Worm (Caenorhabditis elegans) whole organism, L1 larva: ENCODE data around the gene C30A5.10.

Experiments used
- C04F5.9 ChIP-seq: sonication (generic microtip); optimal IDR thresholded peaks from 2 replicates; lab custom pipeline; 2016; ENCODE audit warnings: missing genetic modification characterization, missing compliant biosample characterization
- C16A3.4 ChIP-seq: fragments of 150-350 bp; optimal IDR thresholded peaks from 2 replicates; lab custom pipeline; 2014; ENCODE audit warnings: missing biosample characterization, missing genetic modification characterization
- C34B4.2 ChIP-seq: sonication (generic microtip); optimal IDR thresholded peaks from 2 replicates; lab custom pipeline; 2017; ENCODE audit warnings: mild to moderate bottlenecking, missing genetic modification characterization, missing compliant biosample characterization
- F16B12.6 ChIP-seq: fragments of 150-350 bp; optimal IDR thresholded peaks from 2 replicates; lab custom pipeline; 2014; ENCODE audit warnings: missing biosample characterization, missing genetic modification characterization
- alr-1 ChIP-seq: fragments of 200-800 bp; sonication (Bioruptor generic); optimal IDR thresholded peaks from 2 replicates; lab custom pipeline; 2018; ENCODE audit warnings: borderline replicate concordance, mild to moderate bottlenecking, missing genetic modification characterization, missing compliant biosample characterization
- aly-2 ChIP-seq: fragments of 150-350 bp; optimal IDR thresholded peaks from 2 replicates; lab custom pipeline; 2014; ENCODE audit warnings: missing biosample characterization, missing genetic modification characterization
- ceh-8 ChIP-seq: fragments of 200-800 bp; sonication (Bioruptor generic); optimal IDR thresholded peaks from 2 replicates; lab custom pipeline; 2018; ENCODE audit warnings: mild to moderate bottlenecking, missing genetic modification characterization, moderate library complexity, missing compliant biosample characterization
- ceh-82 ChIP-seq, 3 experiments: fragments of 150-350 bp in 1 of 3; sonication (generic microtip) in 2 of 3; optimal IDR thresholded peaks; 2 replicates each; lab custom pipeline; 2014 to 2017; ENCODE audit warnings: missing biosample characterization in 3 of 3, missing genetic modification characterization in 3 of 3
- ceh-88 ChIP-seq: fragments of 200-800 bp; sonication (Bioruptor generic); IDR thresholded peaks from 2 replicates; pipeline ENCODE4 v1.3.6; 2022; ENCODE audit warnings: missing genetic modification characterization, missing compliant biosample characterization
- dsc-1 ChIP-seq: sonication (generic microtip); optimal IDR thresholded peaks from 2 replicates; lab custom pipeline; 2016; ENCODE audit warnings: mild to moderate bottlenecking, missing genetic modification characterization, missing compliant biosample characterization
- efl-1 ChIP-seq, 4 experiments: fragments of 150-350 bp; optimal IDR thresholded peaks in 3 of 4; peaks in 1 of 4; 1 replicate in 1 of 4; 2 replicates in 3 of 4; lab custom pipeline; 2014; ENCODE audit warnings: missing biosample characterization in 2 of 4, missing genetic modification characterization in 2 of 4, missing genetic modification reagents in 2 of 4
- egl-13 ChIP-seq: sonication (generic microtip); optimal IDR thresholded peaks from 2 replicates; lab custom pipeline; 2016; ENCODE audit warnings: missing genotype, missing genetic modification reagents, missing genetic modification characterization, missing compliant biosample characterization
- egl-27 ChIP-seq, 2 experiments: fragments of 150-350 bp in 1 of 2; sonication (generic microtip); optimal IDR thresholded peaks; 3 replicates each; lab custom pipeline; 2017 to 2018; ENCODE audit warnings: missing biosample characterization in 2 of 2, missing genetic modification characterization in 2 of 2, missing genetic modification reagents in 2 of 2
- ets-5 ChIP-seq: fragments of 200-800 bp; sonication (Bioruptor generic); IDR thresholded peaks from 2 replicates; pipeline ENCODE4 v1.3.6; 2022; ENCODE audit warnings: missing genetic modification characterization, missing compliant biosample characterization
- fkh-10 ChIP-seq: sonication (generic microtip); optimal IDR thresholded peaks from 2 replicates; lab custom pipeline; 2017; ENCODE audit warnings: missing biosample characterization, missing genetic modification reagents, missing genetic modification characterization
- fkh-4 ChIP-seq: sonication (generic microtip); optimal IDR thresholded peaks from 2 replicates; lab custom pipeline; 2016; ENCODE audit warnings: missing compliant biosample characterization, missing genetic modification characterization, borderline replicate concordance
- grh-1 ChIP-seq: fragments of 200-800 bp; sonication (Bioruptor generic); IDR thresholded peaks from 2 replicates; pipeline ENCODE4 v1.3.6; 2022; ENCODE audit warnings: missing genetic modification reagents, missing genetic modification characterization, missing compliant biosample characterization
- irx-1 ChIP-seq: sonication (generic microtip); optimal IDR thresholded peaks from 2 replicates; lab custom pipeline; 2016; ENCODE audit warnings: missing genetic modification characterization, missing compliant biosample characterization
- isw-1 ChIP-seq: fragments of 200-800 bp; sonication (Bioruptor generic); IDR thresholded peaks from 2 replicates; pipeline ENCODE4 v1.3.6; 2022; ENCODE audit warnings: missing genetic modification characterization, missing compliant biosample characterization
- jun-1 ChIP-seq: fragments of 150-350 bp; optimal IDR thresholded peaks from 2 replicates; lab custom pipeline; 2014; ENCODE audit warnings: missing biosample characterization, missing genetic modification reagents, missing genetic modification characterization
- lin-14 ChIP-seq: fragments of 200-800 bp; sonication (Bioruptor generic); optimal IDR thresholded peaks from 2 replicates; lab custom pipeline; 2018; ENCODE audit warnings: mild to moderate bottlenecking, missing genetic modification characterization, moderate library complexity, missing compliant biosample characterization
- lin-35 ChIP-seq, 2 experiments: fragments of 150-350 bp; optimal IDR thresholded peaks; 2 replicates each; lab custom pipeline; 2014; ENCODE audit warnings: missing biosample characterization in 2 of 2, missing genetic modification characterization in 2 of 2, missing genetic modification reagents in 2 of 2
- lin-39 ChIP-seq: fragments of 150-350 bp; optimal IDR thresholded peaks from 2 replicates; lab custom pipeline; 2014; ENCODE audit warnings: missing biosample characterization, missing genetic modification reagents, missing genetic modification characterization
- lsy-2 ChIP-seq, 2 experiments: fragments of 150-350 bp; optimal IDR thresholded peaks; 2 replicates each; lab custom pipeline; 2014; ENCODE audit warnings: missing biosample characterization in 2 of 2, missing genetic modification characterization in 2 of 2
- mab-9 ChIP-seq: fragments of 200-800 bp; sonication (Bioruptor generic); IDR thresholded peaks from 2 replicates; pipeline ENCODE4 v1.3.6; 2022; ENCODE audit warnings: missing genetic modification reagents, missing genetic modification characterization, missing compliant biosample characterization
- mef-2 ChIP-seq: fragments of 150-350 bp; optimal IDR thresholded peaks from 2 replicates; lab custom pipeline; 2014; ENCODE audit warnings: missing biosample characterization, missing genetic modification characterization
- mep-1 ChIP-seq: fragments of 150-350 bp; optimal IDR thresholded peaks from 2 replicates; lab custom pipeline; 2014; ENCODE audit warnings: missing biosample characterization, missing genetic modification characterization
- nhr-11 ChIP-seq: fragments of 150-350 bp; optimal IDR thresholded peaks from 2 replicates; lab custom pipeline; 2014; ENCODE audit warnings: missing biosample characterization, missing genetic modification characterization
- nhr-12 ChIP-seq: sonication (generic microtip); optimal IDR thresholded peaks from 2 replicates; lab custom pipeline; 2017; ENCODE audit warnings: missing biosample characterization, missing genetic modification characterization
- nhr-19 ChIP-seq: fragments of 200-800 bp; sonication (Bioruptor generic); conservative IDR thresholded peaks from 2 replicates; pipeline ENCODE4 v1.3.6; 2022; ENCODE audit warnings: missing genetic modification characterization, missing compliant biosample characterization
- nhr-237 ChIP-seq: fragments of 150-350 bp; optimal IDR thresholded peaks from 2 replicates; lab custom pipeline; 2014; ENCODE audit warnings: missing biosample characterization, missing genetic modification characterization
- nhr-71 ChIP-seq: sonication (generic microtip); optimal IDR thresholded peaks from 2 replicates; lab custom pipeline; 2016; ENCODE audit warnings: mild to moderate bottlenecking, missing genetic modification characterization, moderate library complexity, missing compliant biosample characterization
- nhr-76 ChIP-seq: sonication (generic microtip); optimal IDR thresholded peaks from 2 replicates; lab custom pipeline; 2017; ENCODE audit warnings: missing biosample characterization, missing genetic modification characterization
- pag-3 ChIP-seq: sonication (generic microtip); optimal IDR thresholded peaks from 2 replicates; lab custom pipeline; 2017; ENCODE audit warnings: missing genetic modification characterization, mild to moderate bottlenecking, missing compliant biosample characterization, antibody characterized with exemption, borderline replicate concordance; ENCODE audit not compliant: insufficient read depth
- rnt-1 ChIP-seq: sonication (generic microtip); optimal IDR thresholded peaks from 2 replicates; lab custom pipeline; 2016; ENCODE audit warnings: mild to moderate bottlenecking, missing genetic modification characterization, moderate library complexity, missing compliant biosample characterization
- snu-23 ChIP-seq: sonication (generic microtip); optimal IDR thresholded peaks from 2 replicates; lab custom pipeline; 2016; ENCODE audit warnings: missing genetic modification characterization, missing compliant biosample characterization
- sox-4 ChIP-seq: sonication (generic microtip); optimal IDR thresholded peaks from 2 replicates; lab custom pipeline; 2016; ENCODE audit warnings: missing genetic modification characterization, missing compliant biosample characterization
- sptf-1 ChIP-seq: fragments of 150-350 bp; optimal IDR thresholded peaks from 2 replicates; lab custom pipeline; 2014; ENCODE audit warnings: missing biosample characterization, missing genetic modification characterization
- sup-37 ChIP-seq: fragments of 200-800 bp; sonication (Bioruptor generic); optimal IDR thresholded peaks from 2 replicates; lab custom pipeline; 2018; ENCODE audit warnings: mild to moderate bottlenecking, missing genetic modification characterization, missing compliant biosample characterization
- tbx-2 ChIP-seq: sonication (generic microtip); optimal IDR thresholded peaks from 2 replicates; lab custom pipeline; 2016; ENCODE audit warnings: missing genetic modification characterization, missing compliant biosample characterization
- unc-130 ChIP-seq: fragments of 150-350 bp; optimal IDR thresholded peaks from 2 replicates; lab custom pipeline; 2017; ENCODE audit warnings: missing biosample characterization, missing genetic modification characterization, inconsistent platforms
- unc-86 ChIP-seq: sonication (generic microtip); optimal IDR thresholded peaks from 2 replicates; lab custom pipeline; 2016; ENCODE audit warnings: missing genetic modification characterization, missing compliant biosample characterization
- vab-15 ChIP-seq: sonication (generic microtip); optimal IDR thresholded peaks from 2 replicates; lab custom pipeline; 2017; ENCODE audit warnings: missing genotype, mild to moderate bottlenecking, missing genetic modification characterization, missing compliant biosample characterization
- zip-4 ChIP-seq: fragments of 200-800 bp; sonication (Bioruptor generic); optimal IDR thresholded peaks from 2 replicates; lab custom pipeline; 2018; ENCODE audit warnings: mild to moderate bottlenecking, missing genetic modification characterization, moderate library complexity, missing compliant biosample characterization
- ztf-11 ChIP-seq, 2 experiments: sonication (generic microtip); optimal IDR thresholded peaks; 2 replicates each; lab custom pipeline; 2016 to 2017; ENCODE audit warnings: missing genetic modification characterization in 2 of 2, missing biosample characterization in 1 of 2, missing compliant biosample characterization in 1 of 2
- ztf-4 ChIP-seq: fragments of 150-350 bp; optimal IDR thresholded peaks from 2 replicates; lab custom pipeline; 2014; ENCODE audit warnings: missing biosample characterization, missing genetic modification characterization

C30A5.10 gene

ce11 chrIII:8172609-8173133 is 37.0 kb downstream of the C30A5.10 start:
- TF ChIP-seq snu-23 (GFP tag; lab: Kevin White, UChicago) (no peak), dsc-1 (no peak), C04F5.9 (tag; lab: Kevin White, UChicago) (no peak), ztf-4 (tag; lab: Kevin White, UChicago) (no peak), unc-130 (tag; lab: Kevin White, UChicago) (no peak), mep-1 (tag; lab: Kevin White, UChicago) (no peak), lin-39 (tag; lab: Kevin White, UChicago) (no peak), lin-14 (GFP tag; lab: Kevin White, UChicago) (no peak), nhr-71 (tag; lab: Kevin White, UChicago) (peak; percentile 16), irx-1 (tag; lab: Kevin White, UChicago) (no peak), nhr-19 (peak; percentile 18), lsy-2 (tag; optimal IDR thresholded peaks at IDR 0.05; lab: Kevin White, UChicago) (peak in 1 of 2 experiments; percentile 12), ets-5 (GFP tag; lab: Robert Waterston, UW) (no peak), aly-2 (peak; percentile 80), ceh-82 (tag; optimal IDR thresholded peaks at IDR 0.05; lab: Kevin White, UChicago) (no peak), fkh-4 (no peak), rnt-1 (tag; lab: Kevin White, UChicago) (peak; percentile 28), nhr-237 (no peak), mef-2 (tag; lab: Kevin White, UChicago) (no peak)

DNA sequence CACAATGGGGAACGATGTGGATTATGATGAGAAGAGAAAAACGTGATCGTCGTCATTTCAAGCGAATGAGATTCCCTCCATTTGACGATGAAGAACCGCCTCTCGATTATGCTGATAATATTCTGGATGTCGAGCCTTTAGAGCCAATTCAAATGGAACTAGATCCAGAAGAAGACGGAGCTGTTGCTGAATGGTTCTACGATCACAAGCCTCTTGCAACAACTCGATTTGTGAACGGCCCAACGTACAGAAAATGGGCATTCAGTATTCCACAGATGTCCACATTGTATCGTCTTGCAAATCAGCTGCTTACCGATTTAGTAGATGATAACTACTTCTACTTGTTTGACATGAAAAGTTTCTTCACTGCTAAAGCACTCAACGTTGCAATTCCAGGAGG is 44.9 kb downstream of the C30A5.10 start:
- TF ChIP-seq alr-1 (tag; lab: Kevin White, UChicago) (peak; percentile 71), efl-1 (optimal IDR thresholded peaks at IDR 0.05; lab: Kevin White, UChicago) (no peak), efl-1 (GFP tag; optimal IDR thresholded peaks at IDR 0.05 in 1 of 2; lab: Kevin White, UChicago) (peak in 1 of 2 experiments; percentile 41), vab-15 (no peak)

DNA sequence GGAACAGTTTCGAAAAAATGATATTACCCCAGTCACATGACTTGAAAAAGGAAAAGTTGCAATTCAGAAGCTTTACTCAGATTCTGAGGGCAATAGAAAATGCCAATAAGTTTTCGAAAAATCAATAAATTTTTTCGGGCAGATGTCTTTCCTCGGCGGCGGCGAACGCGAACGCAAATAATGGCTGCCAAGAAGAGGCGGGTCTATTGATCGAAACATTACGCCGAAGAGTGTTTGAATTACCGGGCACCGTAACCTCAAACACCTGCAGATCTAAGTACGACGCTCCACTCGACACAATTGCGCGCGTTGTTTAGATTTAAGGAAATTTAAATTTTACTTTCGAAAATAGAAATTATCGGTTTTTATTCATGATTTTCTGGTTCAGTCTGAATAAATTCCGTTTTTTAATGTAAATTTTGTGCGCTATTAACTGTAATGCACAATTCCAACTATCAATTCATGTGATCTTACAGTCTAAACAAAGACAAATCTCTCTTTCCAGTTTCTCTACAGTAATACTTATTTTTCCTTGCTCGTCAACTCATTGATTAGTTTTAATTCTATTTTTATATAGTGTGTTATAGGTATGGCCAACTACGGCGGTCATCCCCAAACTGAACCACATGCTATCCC is 45.8 kb downstream of the C30A5.10 start, which contains the start of gene prp-8:
TSS of gene prp-8 (plus strand) at position 586 of the 636 bp plus-strand sequence.
- no peak for TF ChIP-seq sptf-1
- TF ChIP-seq ceh-8 (GFP tag; lab: Kevin White, UChicago): peak; percentile 44
- TF ChIP-seq ztf-4 (tag; lab: Kevin White, UChicago): peak; percentile 69
- TF ChIP-seq tbx-2 (tag; lab: Kevin White, UChicago): peak; percentile 88
- TF ChIP-seq pag-3 (tag; lab: Kevin White, UChicago): peak; percentile 62
- TF ChIP-seq nhr-71 (tag; lab: Kevin White, UChicago): peak; percentile 92
- no peak for TF ChIP-seq egl-27 (tag; optimal IDR thresholded peaks at IDR 0.05; lab: Kevin White, UChicago)
- peak; percentile 60 for TF ChIP-seq irx-1 (tag; lab: Kevin White, UChicago)
- TF ChIP-seq zip-4 (GFP tag; lab: Kevin White, UChicago): peak; percentile 10
- peak; percentile 70 for TF ChIP-seq F16B12.6
- TF ChIP-seq C16A3.4 (tag; lab: Kevin White, UChicago): peak; percentile 96
- TF ChIP-seq isw-1: peak; percentile 89
- peak; percentile 13 for TF ChIP-seq nhr-76
- no peak for TF ChIP-seq C34B4.2
- peak; percentile 95 for TF ChIP-seq lin-35 (GFP tag; optimal IDR thresholded peaks at IDR 0.05; lab: Kevin White, UChicago)
- peak; percentile 80 for TF ChIP-seq unc-86 (tag; lab: Kevin White, UChicago)
- peak; percentile 44 for TF ChIP-seq fkh-10 (GFP tag; lab: Kevin White, UChicago)
- peak; percentile 35 for TF ChIP-seq C04F5.9 (tag; lab: Kevin White, UChicago)
- peak; percentile 79 for TF ChIP-seq jun-1
- peak; percentile 34; the same call in 1 of the 2 replicates for TF ChIP-seq mab-9 (GFP tag; lab: Robert Waterston, UW)
- peak; percentile 46; the same call in 1 of the 2 replicates for TF ChIP-seq grh-1 (GFP tag; lab: Robert Waterston, UW)
- peak; percentile 55 for TF ChIP-seq sox-4 (tag; lab: Kevin White, UChicago)
- TF ChIP-seq mep-1 (tag; lab: Kevin White, UChicago): peak; percentile 96
- peak; percentile 87 for TF ChIP-seq nhr-19
- peak in 1 of 2 experiments; percentile 55 for TF ChIP-seq ztf-11 (tag; optimal IDR thresholded peaks at IDR 0.05; lab: Kevin White, UChicago)
- peak; percentile 68 for TF ChIP-seq egl-13 (tag; lab: Kevin White, UChicago)
- TF ChIP-seq ceh-88 (GFP tag; lab: Robert Waterston, UW): peak; percentile 48; the same call in 1 of the 2 replicates
- TF ChIP-seq sup-37 (GFP tag; lab: Kevin White, UChicago): peak; percentile 66
- TF ChIP-seq nhr-11: no peak
- TF ChIP-seq nhr-12 (tag; lab: Kevin White, UChicago): no peak
- peak; percentile 91 for TF ChIP-seq rnt-1 (tag; lab: Kevin White, UChicago)
